Worm (Caenorhabditis elegans): ENCODE measurements around the gene lyst-1.

DNA sequence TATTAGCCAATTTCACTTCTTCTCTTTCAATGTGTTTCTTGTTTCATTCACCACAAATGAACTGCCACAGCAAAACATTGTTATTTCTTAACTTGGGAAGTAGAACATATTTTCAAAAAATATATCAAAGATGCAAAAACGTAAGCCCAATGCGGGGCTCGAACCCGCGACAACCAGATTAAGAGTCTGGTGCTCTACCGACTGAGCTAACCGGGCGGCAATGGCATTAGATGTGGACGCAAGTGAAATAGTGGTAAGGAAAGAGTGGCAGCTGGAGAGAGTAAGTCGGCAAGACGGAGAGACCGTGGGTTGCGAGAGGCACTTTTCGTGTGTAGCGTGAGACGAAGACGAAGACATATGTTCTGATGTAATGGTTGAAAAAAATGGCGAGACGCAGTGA lies 34.9 kb downstream of the lyst-1 start:
- TF ChIP-seq ama-1 (optimal IDR thresholded peaks at IDR 0.05) = no peak
- TF ChIP-seq nfya-1 (tag; optimal IDR thresholded peaks at IDR 0.05; ENCODE audit: insufficient read depth) = peak; percentile 67
- TF ChIP-seq jun-1 (tag; optimal IDR thresholded peaks at IDR 0.05) = peak; percentile 20
- no peak for TF ChIP-seq nhr-11 (tag; optimal IDR thresholded peaks at IDR 0.05)
- TF ChIP-seq pqm-1 (tag; optimal IDR thresholded peaks at IDR 0.05) = no peak
- TF ChIP-seq nhr-77 (tag; optimal IDR thresholded peaks at IDR 0.05) = peak; percentile 14
- TF ChIP-seq snpc-4 (tag; optimal IDR thresholded peaks at IDR 0.05) = peak; percentile 3
- TF ChIP-seq nhr-12 (tag; optimal IDR thresholded peaks at IDR 0.05) = no peak
- peak; percentile 42 for TF ChIP-seq elt-2 (tag; optimal IDR thresholded peaks at IDR 0.05)
- TF ChIP-seq elt-1 (tag; optimal IDR thresholded peaks at IDR 0.05) = no peak
- no peak for TF ChIP-seq zag-1 (tag; optimal IDR thresholded peaks at IDR 0.05)
- TF ChIP-seq pha-4 (tag; optimal IDR thresholded peaks at IDR 0.05) = no peak
- no peak for TF ChIP-seq unc-39 (tag; optimal IDR thresholded peaks at IDR 0.05)
- no peak for TF ChIP-seq skn-1 (tag; optimal IDR thresholded peaks at IDR 0.05)
